Fruit fly (Drosophila melanogaster) whole organism, embryonic: ENCODE data around the gene CG13075.
A peak's percentile ranks its signal among the peaks of the same experiment; 100 is the strongest.

ENCODE experiments used
- CG10147 ChIP-seq: fragments of 200-800 bp; sonication (Bioruptor generic); optimal IDR thresholded peaks from 2 replicates; lab custom pipeline; 2019; ENCODE audit warnings: missing biosample characterization, mild to moderate bottlenecking, missing genetic modification characterization, moderate library complexity
- CG10209 ChIP-seq: fragments of 200-800 bp; sonication (Bioruptor generic); optimal IDR thresholded peaks from 3 replicates; lab custom pipeline; 2017; ENCODE audit warnings: missing biosample characterization, mild to moderate bottlenecking, missing genetic modification characterization, missing genetic modification reagents
- CG11093 ChIP-seq: fragments of 200-800 bp; sonication (Bioruptor generic); IDR thresholded peaks from 3 replicates; pipeline ENCODE4 v1.3.6; 2022; ENCODE audit warnings: missing biosample characterization, missing genetic modification characterization
- CG11504 ChIP-seq: fragments of 200-800 bp; sonication (Bioruptor generic); optimal IDR thresholded peaks from 3 replicates; lab custom pipeline; 2019; ENCODE audit warnings: missing biosample characterization, mild to moderate bottlenecking, missing genetic modification characterization, moderate library complexity
- CG11695 ChIP-seq: fragments of 200-800 bp; sonication (Bioruptor generic); IDR thresholded peaks from 3 replicates; pipeline ENCODE4 v1.3.6; 2022; ENCODE audit warnings: missing biosample characterization, missing genetic modification characterization
- CG12942 ChIP-seq: fragments of 200-800 bp; sonication (Bioruptor generic); optimal IDR thresholded peaks from 3 replicates; lab custom pipeline; 2016; ENCODE audit warnings: missing biosample characterization, missing genetic modification characterization
- CG13424 ChIP-seq: fragments of 200-800 bp; sonication (Bioruptor generic); optimal IDR thresholded peaks from 2 replicates; lab custom pipeline; 2019; ENCODE audit warnings: missing biosample characterization, mild to moderate bottlenecking, missing genetic modification characterization, moderate library complexity
- CG13775 ChIP-seq: fragments of 200-800 bp; sonication (Bioruptor generic); optimal IDR thresholded peaks from 3 replicates; lab custom pipeline; 2017; ENCODE audit warnings: missing biosample characterization, mild to moderate bottlenecking, missing genetic modification characterization
- CG1529 ChIP-seq: fragments of 200-800 bp; sonication (Bioruptor generic); optimal IDR thresholded peaks from 3 replicates; lab custom pipeline; 2018; ENCODE audit warnings: missing biosample characterization, missing genetic modification characterization
- CG1603 ChIP-seq: fragments of 200-800 bp; sonication (Bioruptor generic); optimal IDR thresholded peaks from 2 replicates; lab custom pipeline; 2019; ENCODE audit warnings: missing biosample characterization, mild to moderate bottlenecking, missing genetic modification characterization, moderate library complexity
- CG17359 ChIP-seq: fragments of 200-800 bp; sonication (Bioruptor generic); optimal IDR thresholded peaks from 3 replicates; lab custom pipeline; 2018; ENCODE audit warnings: missing biosample characterization, mild to moderate bottlenecking, missing genetic modification characterization, moderate library complexity
- CG2678 ChIP-seq: fragments of 200-800 bp; sonication (Bioruptor generic); optimal IDR thresholded peaks from 3 replicates; lab custom pipeline; 2019; ENCODE audit warnings: missing biosample characterization, mild to moderate bottlenecking, missing genetic modification characterization, moderate library complexity
- CG30403 ChIP-seq: fragments of 200-800 bp; sonication (Bioruptor generic); optimal IDR thresholded peaks from 3 replicates; lab custom pipeline; 2016; ENCODE audit warnings: missing biosample characterization, missing genetic modification characterization
- CG3163 ChIP-seq: fragments of 200-800 bp; sonication (Bioruptor generic); optimal IDR thresholded peaks from 3 replicates; lab custom pipeline; 2016; ENCODE audit warnings: missing biosample characterization, missing genetic modification characterization
- CG4707 ChIP-seq: fragments of 200-800 bp; sonication (Bioruptor generic); optimal IDR thresholded peaks from 2 replicates; lab custom pipeline; 2018; ENCODE audit warnings: missing biosample characterization, mild to moderate bottlenecking, missing genetic modification characterization, moderate library complexity
- CG4820 ChIP-seq: fragments of 200-800 bp; sonication (Bioruptor generic); optimal IDR thresholded peaks from 3 replicates; lab custom pipeline; 2016; ENCODE audit warnings: missing biosample characterization, missing genetic modification characterization
- CG6654 ChIP-seq: fragments of 200-800 bp; sonication (Bioruptor generic); optimal IDR thresholded peaks from 2 replicates; lab custom pipeline; 2017; ENCODE audit warnings: missing biosample characterization, mild to moderate bottlenecking, missing genetic modification characterization
- CG7745 ChIP-seq: fragments of 200-800 bp; sonication (Bioruptor generic); optimal IDR thresholded peaks from 2 replicates; lab custom pipeline; 2018; ENCODE audit warnings: missing biosample characterization, mild to moderate bottlenecking, missing genetic modification characterization, moderate library complexity
- D19B ChIP-seq: fragments of 200-800 bp; sonication (Bioruptor generic); optimal IDR thresholded peaks from 2 replicates; lab custom pipeline; 2017; ENCODE audit warnings: missing biosample characterization, mild to moderate bottlenecking, missing genetic modification characterization
- Dip2 ChIP-seq: fragments of 200-800 bp; sonication (Bioruptor generic); IDR thresholded peaks from 2 replicates; pipeline ENCODE4 v1.3.6; 2022; ENCODE audit warnings: missing biosample characterization, missing genetic modification characterization
- Dll ChIP-seq: fragments of 200-800 bp; sonication (Bioruptor generic); IDR thresholded peaks from 4 replicates; pipeline ENCODE4 v1.3.6; 2022; ENCODE audit warnings: missing biosample characterization, missing genetic modification characterization; ENCODE audit not compliant: partially characterized antibody
- Fer1 ChIP-seq: fragments of 200-800 bp; sonication (Bioruptor generic); optimal IDR thresholded peaks from 2 replicates; lab custom pipeline; 2017; ENCODE audit warnings: missing biosample characterization, mild to moderate bottlenecking, missing genetic modification characterization
- H15 ChIP-seq: fragments of 200-800 bp; sonication (Bioruptor generic); IDR thresholded peaks from 3 replicates; pipeline ENCODE4 v1.3.6; 2022; ENCODE audit warnings: missing biosample characterization, missing genetic modification characterization
- Hmx ChIP-seq: fragments of 200-800 bp; sonication (Bioruptor generic); optimal IDR thresholded peaks from 2 replicates; lab custom pipeline; 2016; ENCODE audit warnings: missing biosample characterization, missing genetic modification characterization
- Mad ChIP-seq: fragments of 200-800 bp; sonication (Bioruptor generic); optimal IDR thresholded peaks from 2 replicates; lab custom pipeline; 2016; ENCODE audit warnings: missing biosample characterization, missing genetic modification characterization
- Myb ChIP-seq: fragments of 200-800 bp; sonication (Bioruptor generic); optimal IDR thresholded peaks from 2 replicates; lab custom pipeline; 2016; ENCODE audit warnings: missing biosample characterization, missing genetic modification characterization
- Nf-YC ChIP-seq: fragments of 200-800 bp; optimal IDR thresholded peaks from 3 replicates; lab custom pipeline; 2019; ENCODE audit warnings: missing biosample characterization, mild to moderate bottlenecking, missing genetic modification characterization, moderate library complexity
- Opbp ChIP-seq: fragments of 200-800 bp; sonication (Bioruptor generic); IDR thresholded peaks from 3 replicates; pipeline ENCODE4 v1.3.6; 2022; ENCODE audit warnings: missing biosample characterization, missing genetic modification characterization; ENCODE audit not compliant: partially characterized antibody
- Ssrp ChIP-seq: fragments of 200-800 bp; sonication (Bioruptor generic); optimal IDR thresholded peaks from 2 replicates; lab custom pipeline; 2018; ENCODE audit warnings: missing biosample characterization, mild to moderate bottlenecking, missing genetic modification characterization, moderate library complexity
- TFAM ChIP-seq: fragments of 200-800 bp; sonication (Bioruptor generic); optimal IDR thresholded peaks from 2 replicates; lab custom pipeline; 2017; ENCODE audit warnings: missing biosample characterization, missing genetic modification characterization, inconsistent platforms
- Usf ChIP-seq: fragments of 200-800 bp; sonication (Bioruptor generic); optimal IDR thresholded peaks from 2 replicates; lab custom pipeline; 2017; ENCODE audit warnings: missing genotype, missing biosample characterization, missing genetic modification characterization
- bsh ChIP-seq, 2 experiments: fragments of 200-800 bp; sonication (Bioruptor generic); optimal IDR thresholded peaks; 2 replicates each; lab custom pipeline; 2017 to 2018; ENCODE audit warnings: mild to moderate bottlenecking in 2 of 2, missing biosample characterization in 2 of 2, missing genetic modification characterization in 2 of 2, moderate library complexity in 1 of 2
- caup ChIP-seq: fragments of 200-800 bp; sonication (Bioruptor generic); optimal IDR thresholded peaks from 3 replicates; lab custom pipeline; 2017; ENCODE audit warnings: missing biosample characterization, mild to moderate bottlenecking, missing genetic modification characterization, moderate library complexity; ENCODE audit not compliant: severe bottlenecking
- corto ChIP-seq: fragments of 200-800 bp; sonication (Bioruptor generic); optimal IDR thresholded peaks from 2 replicates; lab custom pipeline; 2016; ENCODE audit warnings: missing biosample characterization, mild to moderate bottlenecking, missing genetic modification characterization, moderate library complexity
- dysf ChIP-seq: fragments of 200-800 bp; sonication (Bioruptor generic); IDR thresholded peaks from 3 replicates; pipeline ENCODE4 v1.3.6; 2022; ENCODE audit warnings: missing biosample characterization, missing genetic modification characterization
- fd96Cb ChIP-seq: fragments of 200-800 bp; sonication (Bioruptor generic); optimal IDR thresholded peaks from 2 replicates; lab custom pipeline; 2018; ENCODE audit warnings: missing biosample characterization, mild to moderate bottlenecking, missing genetic modification characterization, moderate library complexity
- gcm ChIP-seq: fragments of 200-800 bp; sonication (Bioruptor generic); optimal IDR thresholded peaks from 2 replicates; lab custom pipeline; 2019; ENCODE audit warnings: missing biosample characterization, mild to moderate bottlenecking, missing genetic modification characterization, moderate library complexity
- her ChIP-seq: fragments of 200-800 bp; sonication (Bioruptor generic); optimal IDR thresholded peaks from 2 replicates; lab custom pipeline; 2016; ENCODE audit warnings: missing biosample characterization, missing genetic modification characterization
- jumu ChIP-seq: fragments of 200-800 bp; sonication (Bioruptor generic); optimal IDR thresholded peaks from 3 replicates; lab custom pipeline; 2016; ENCODE audit warnings: missing biosample characterization, missing genetic modification characterization
- ranshi ChIP-seq: fragments of 200-800 bp; sonication (Bioruptor generic); IDR thresholded peaks from 2 replicates; pipeline ENCODE4 v1.3.6; 2022; ENCODE audit warnings: missing biosample characterization, missing genetic modification characterization
- ro ChIP-seq: fragments of 200-800 bp; sonication (Bioruptor generic); IDR thresholded peaks from 2 replicates; pipeline ENCODE4 v1.3.6; 2022; ENCODE audit warnings: missing biosample characterization, missing genetic modification characterization
- schlank ChIP-seq: fragments of 200-800 bp; sonication (Bioruptor generic); optimal IDR thresholded peaks from 2 replicates; lab custom pipeline; 2018; ENCODE audit warnings: missing biosample characterization, mild to moderate bottlenecking, missing genetic modification characterization
- sens ChIP-seq: fragments of 200-800 bp; sonication (Bioruptor generic); peaks from one replicate; lab custom pipeline; 2016; ENCODE audit warnings: missing biosample characterization, missing genetic modification characterization
- seq ChIP-seq: fragments of 200-800 bp; sonication (Bioruptor generic); IDR thresholded peaks from 2 replicates; pipeline ENCODE4 v1.3.6; 2022; ENCODE audit warnings: missing biosample characterization, missing genetic modification characterization
- sr ChIP-seq: fragments of 200-800 bp; sonication (Bioruptor generic); IDR thresholded peaks from 3 replicates; pipeline ENCODE4 v1.3.6; 2022; ENCODE audit warnings: missing biosample characterization, missing genetic modification characterization
- ssp ChIP-seq: fragments of 200-800 bp; sonication (Bioruptor generic); IDR thresholded peaks from 2 replicates; pipeline ENCODE4 v1.3.6; 2022; ENCODE audit warnings: missing biosample characterization, missing genetic modification characterization
- tll ChIP-seq, 2 experiments: fragments of 200-800 bp in 1 of 2; fragments of >200 bp in 1 of 2; sonication (Bioruptor generic) in 1 of 2; optimal IDR thresholded peaks; 2 replicates each; lab custom pipeline; 2017 to 2019; ENCODE audit warnings: missing biosample characterization in 2 of 2, missing genetic modification characterization in 2 of 2, mild to moderate bottlenecking in 1 of 2, moderate library complexity in 1 of 2
- wek ChIP-seq: fragments of 200-800 bp; sonication (Bioruptor generic); optimal IDR thresholded peaks from 3 replicates; lab custom pipeline; 2018; ENCODE audit warnings: missing biosample characterization, mild to moderate bottlenecking, missing genetic modification characterization, moderate library complexity
- yki ChIP-seq: fragments of >200 bp; optimal IDR thresholded peaks from 3 replicates; lab custom pipeline; 2018

Gene CG13075

DNA sequence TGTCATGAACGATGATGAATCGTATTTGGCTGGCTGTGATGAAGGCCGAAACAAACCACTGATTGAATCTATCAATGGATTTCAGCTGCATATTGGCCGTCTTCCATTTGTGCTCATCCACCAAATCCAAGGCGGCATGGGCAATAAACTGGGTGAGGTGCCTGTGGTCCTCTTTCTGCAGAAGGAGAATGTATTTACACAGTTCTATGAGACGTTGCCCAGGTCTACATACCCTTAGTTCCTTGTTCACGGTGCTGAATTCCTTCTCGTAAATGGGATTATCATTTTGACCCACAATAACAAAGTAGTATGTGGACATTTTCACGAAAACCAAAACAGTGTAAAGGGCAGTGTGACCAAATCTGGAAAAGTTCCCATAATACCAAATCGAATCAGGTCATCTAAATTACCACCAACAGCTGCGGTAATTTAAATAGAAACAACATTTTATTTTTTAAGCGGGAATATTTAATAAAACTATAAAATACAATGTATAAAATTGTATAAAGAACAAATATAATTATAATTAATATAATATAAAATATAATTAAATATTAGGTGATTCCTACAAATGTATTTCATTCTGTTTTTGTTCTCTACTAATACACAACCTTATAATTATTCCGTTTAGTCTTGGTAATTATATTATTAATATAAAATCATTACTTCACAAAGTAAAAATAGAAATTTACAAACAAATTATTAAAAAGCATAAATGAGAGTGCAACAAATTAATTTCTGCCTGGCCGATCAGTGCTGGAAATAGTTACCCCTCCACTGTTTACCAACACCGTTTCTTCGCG is 47.7 kb downstream of the CG13075 start, which contains the start of the genes Trs20 and elg1 (continued):
- TF ChIP-seq CG30403 = peak; percentile 45
- TF ChIP-seq CG10147 = peak; percentile 7
- peak; percentile 56 for TF ChIP-seq CG10209 (GFP tag; lab: Kevin White, UChicago)
- TF ChIP-seq Mad = no peak
- TF ChIP-seq fd96Cb (tag; lab: Kevin White, UChicago) = no peak
- TF ChIP-seq wek (GFP tag; lab: Kevin White, UChicago) = no peak
- peak; percentile 49 for TF ChIP-seq caup (GFP tag; lab: Kevin White, UChicago)
- peak; percentile 45 for TF ChIP-seq CG17359 (tag; lab: Kevin White, UChicago)
- peak; percentile 42; the same call in 1 of the 3 replicates for TF ChIP-seq Opbp (GFP tag; lab: Robert Waterston, UW)
- TF ChIP-seq CG11093 = no peak
- peak; percentile 2 for TF ChIP-seq corto (GFP tag; lab: Kevin White, UChicago)
- peak; percentile 43 for TF ChIP-seq CG1603
- TF ChIP-seq Dip2 = no peak
- TF ChIP-seq Nf-YC (tag; lab: Kevin White, UChicago) = peak; percentile 67
- peak; percentile 73 for TF ChIP-seq CG13424 (tag; lab: Kevin White, UChicago)
- no peak for TF ChIP-seq Usf
- TF ChIP-seq seq = 0 out of 2 replicates have a peak, but pooled peaks have one; percentile 22
- peak; percentile 45; the same call in 1 of the 3 replicates for TF ChIP-seq dysf (GFP tag; lab: Robert Waterston, UW)
- TF ChIP-seq CG2678 (tag; lab: Kevin White, UChicago) = peak; percentile 78
- peak; percentile 58 for TF ChIP-seq Fer1 (GFP tag; lab: Kevin White, UChicago)
- TF ChIP-seq Ssrp (tag; lab: Kevin White, UChicago) = peak; percentile 34
- no peak for TF ChIP-seq CG4707 (GFP tag; lab: Kevin White, UChicago)
- peak; percentile 41 for TF ChIP-seq CG13775 (GFP tag; lab: Kevin White, UChicago)
- TF ChIP-seq her = no peak
- TF ChIP-seq D19B = no peak
- TF ChIP-seq bsh (GFP tag; optimal IDR thresholded peaks at IDR 0.05; lab: Kevin White, UChicago) = peak in 1 of 2 experiments; percentile 57
- no peak for TF ChIP-seq tll (GFP tag; optimal IDR thresholded peaks at IDR 0.05; lab: Kevin White, UChicago)
- peak; percentile 56; the same call in 2 of the 3 replicates for TF ChIP-seq CG11695 (GFP tag; lab: Robert Waterston, UW)
- TF ChIP-seq sr = no peak
- peak; percentile 77 for TF ChIP-seq gcm (GFP tag; lab: Kevin White, UChicago)
- no peak for TF ChIP-seq CG12942 (GFP tag; lab: Kevin White, UChicago)
- no peak for TF ChIP-seq CG6654 (GFP tag; lab: Kevin White, UChicago)
- no peak for TF ChIP-seq H15 (GFP tag; lab: Robert Waterston, UW)
- peak; percentile 77 for TF ChIP-seq sens
- TF ChIP-seq Hmx (GFP tag; lab: Kevin White, UChicago) = no peak
- TF ChIP-seq Dll (GFP tag; lab: Robert Waterston, UW) = no peak
- no peak for TF ChIP-seq CG3163
- TF ChIP-seq Myb (GFP tag; lab: Kevin White, UChicago) = no peak
- peak; percentile 5; the same call in 1 of the 2 replicates for TF ChIP-seq ranshi
- no peak for TF ChIP-seq TFAM (GFP tag; lab: Kevin White, UChicago)
- TF ChIP-seq CG4820 (GFP tag; lab: Kevin White, UChicago) = no peak
- TF ChIP-seq jumu (GFP tag; lab: Kevin White, UChicago) = no peak
- TF ChIP-seq CG11504 (tag; lab: Kevin White, UChicago) = no peak
- TF ChIP-seq ro (GFP tag; lab: Robert Waterston, UW) = no peak
- no peak for TF ChIP-seq schlank (tag; lab: Kevin White, UChicago)
- no peak for TF ChIP-seq ssp
- TF ChIP-seq CG1529 (GFP tag; lab: Kevin White, UChicago) = no peak
- no peak for TF ChIP-seq yki (lab: Kevin White, UChicago)
- no peak for TF ChIP-seq CG7745 (tag; lab: Kevin White, UChicago)
